Worm (Caenorhabditis elegans) whole organism, L3 larva: ENCODE data around the gene C17A2.7.

Experiments
- R02D3.7 ChIP-seq: fragments of 150-350 bp; optimal IDR thresholded peaks from 2 replicates; lab custom pipeline; 2014; ENCODE audit warnings: missing biosample characterization, missing genetic modification characterization
- ZK546.5 ChIP-seq: sonication (generic microtip); optimal IDR thresholded peaks from 2 replicates; lab custom pipeline; 2017; ENCODE audit warnings: missing biosample characterization, missing genetic modification characterization
- aly-2 ChIP-seq: fragments of 150-350 bp; optimal IDR thresholded peaks from 2 replicates; lab custom pipeline; 2014; ENCODE audit warnings: missing biosample characterization, missing genetic modification characterization
- ama-1 ChIP-seq: fragments of 150-350 bp; optimal IDR thresholded peaks from 2 replicates; lab custom pipeline; 2018
- ceh-16 ChIP-seq: sonication (generic microtip); optimal IDR thresholded peaks from 2 replicates; lab custom pipeline; 2017; ENCODE audit warnings: missing biosample characterization, missing genetic modification characterization
- ceh-28 ChIP-seq: fragments of 150-350 bp; optimal IDR thresholded peaks from 2 replicates; lab custom pipeline; 2014; ENCODE audit warnings: missing biosample characterization, missing genetic modification reagents, missing genetic modification characterization
- ceh-82 ChIP-seq: fragments of 150-350 bp; optimal IDR thresholded peaks from 2 replicates; lab custom pipeline; 2014; ENCODE audit warnings: missing biosample characterization, missing genetic modification characterization
- ceh-9 ChIP-seq: sonication (generic microtip); optimal IDR thresholded peaks from 2 replicates; lab custom pipeline; 2018; ENCODE audit warnings: missing biosample characterization, missing genetic modification characterization
- daf-12 ChIP-seq: fragments of 150-350 bp; optimal IDR thresholded peaks from 2 replicates; lab custom pipeline; 2014; ENCODE audit warnings: missing biosample characterization, missing genetic modification reagents, missing genetic modification characterization
- elt-3 ChIP-seq, 3 experiments: fragments of 150-350 bp in 1 of 3; sonication (generic microtip) in 2 of 3; optimal IDR thresholded peaks; 2 replicates in 2 of 3; 4 replicates in 1 of 3; lab custom pipeline; 2014 to 2017; ENCODE audit warnings: missing biosample characterization in 3 of 3, missing genetic modification characterization in 3 of 3
- eor-1 ChIP-seq, 2 experiments: fragments of 150-350 bp; optimal IDR thresholded peaks; 2 replicates each; lab custom pipeline; 2014 to 2018; ENCODE audit warnings: missing biosample characterization in 2 of 2, missing genetic modification characterization in 2 of 2
- fkh-10 ChIP-seq: sonication (generic microtip); optimal IDR thresholded peaks from 2 replicates; lab custom pipeline; 2017; ENCODE audit warnings: missing biosample characterization, missing genetic modification reagents, missing genetic modification characterization
- fkh-2 ChIP-seq: fragments of 150-350 bp; optimal IDR thresholded peaks from 2 replicates; lab custom pipeline; 2014; ENCODE audit warnings: missing biosample characterization, missing genetic modification reagents, missing genetic modification characterization
- hmg-11 ChIP-seq: sonication (generic microtip); optimal IDR thresholded peaks from 2 replicates; lab custom pipeline; 2016; ENCODE audit warnings: missing genetic modification characterization, missing compliant biosample characterization
- jun-1 ChIP-seq: fragments of 150-350 bp; optimal IDR thresholded peaks from 2 replicates; lab custom pipeline; 2014; ENCODE audit warnings: missing biosample characterization, missing genetic modification reagents, missing genetic modification characterization
- lin-15B ChIP-seq: fragments of 150-350 bp; optimal IDR thresholded peaks from 2 replicates; lab custom pipeline; 2014; ENCODE audit warnings: missing biosample characterization, missing genetic modification characterization
- lin-39 ChIP-seq: fragments of 150-350 bp; optimal IDR thresholded peaks from 2 replicates; lab custom pipeline; 2018; ENCODE audit warnings: missing biosample characterization, missing genetic modification reagents, missing genetic modification characterization
- lsy-12 ChIP-seq: sonication (generic microtip); optimal IDR thresholded peaks from 2 replicates; lab custom pipeline; 2016; ENCODE audit warnings: mild to moderate bottlenecking, missing genetic modification characterization, missing compliant biosample characterization
- mdl-1 ChIP-seq: fragments of 150-350 bp; optimal IDR thresholded peaks from 2 replicates; lab custom pipeline; 2014; ENCODE audit warnings: missing biosample characterization, missing genetic modification characterization
- mml-1 ChIP-seq: fragments of 150-350 bp; sonication (generic microtip); optimal IDR thresholded peaks from 3 replicates; lab custom pipeline; 2014; ENCODE audit warnings: missing biosample characterization, missing genetic modification characterization
- nfya-1 ChIP-seq: sonication (generic microtip); optimal IDR thresholded peaks from 2 replicates; lab custom pipeline; 2017; ENCODE audit warnings: missing genetic modification characterization, mild to moderate bottlenecking, missing compliant biosample characterization, antibody characterized with exemption, moderate library complexity; ENCODE audit not compliant: insufficient read depth
- nhr-11 ChIP-seq: fragments of 150-350 bp; optimal IDR thresholded peaks from 2 replicates; lab custom pipeline; 2014; ENCODE audit warnings: missing biosample characterization, missing genetic modification characterization
- nhr-12 ChIP-seq: fragments of 150-350 bp; optimal IDR thresholded peaks from 2 replicates; lab custom pipeline; 2014; ENCODE audit warnings: missing biosample characterization, missing genetic modification characterization
- nhr-23 ChIP-seq: fragments of 150-350 bp; optimal IDR thresholded peaks from 2 replicates; lab custom pipeline; 2014; ENCODE audit warnings: missing biosample characterization, missing genetic modification reagents, missing genetic modification characterization
- nhr-237 ChIP-seq: fragments of 150-350 bp; optimal IDR thresholded peaks from 2 replicates; lab custom pipeline; 2014; ENCODE audit warnings: missing biosample characterization, missing genetic modification characterization
- nhr-25 ChIP-seq: sonication (generic microtip); optimal IDR thresholded peaks from 2 replicates; lab custom pipeline; 2017; ENCODE audit warnings: missing biosample characterization, missing genetic modification characterization
- nhr-28 ChIP-seq: fragments of 150-350 bp; optimal IDR thresholded peaks from 2 replicates; lab custom pipeline; 2014; ENCODE audit warnings: missing biosample characterization, missing genetic modification characterization
- nhr-43 ChIP-seq: sonication (generic microtip); optimal IDR thresholded peaks from 2 replicates; lab custom pipeline; 2016; ENCODE audit warnings: mild to moderate bottlenecking, missing genetic modification characterization, missing compliant biosample characterization; ENCODE audit not compliant: poor library complexity, severe bottlenecking
- nhr-76 ChIP-seq: fragments of 150-350 bp; sonication (generic microtip); optimal IDR thresholded peaks from 5 replicates; lab custom pipeline; 2014; ENCODE audit warnings: missing biosample characterization, missing genetic modification characterization
- pha-4 ChIP-seq: fragments of 150-350 bp; optimal IDR thresholded peaks from 2 replicates; lab custom pipeline; 2014; ENCODE audit warnings: missing biosample characterization, missing genetic modification reagents, missing genetic modification characterization
- pqm-1 ChIP-seq: fragments of 150-350 bp; optimal IDR thresholded peaks from 2 replicates; lab custom pipeline; 2017; ENCODE audit warnings: missing biosample characterization, missing genetic modification characterization, inconsistent platforms
- skn-1 ChIP-seq: fragments of 150-350 bp; optimal IDR thresholded peaks from 2 replicates; lab custom pipeline; 2014; ENCODE audit warnings: missing biosample characterization, missing genetic modification characterization
- snpc-4 ChIP-seq: fragments of 150-350 bp; optimal IDR thresholded peaks from 2 replicates; lab custom pipeline; 2014; ENCODE audit warnings: missing biosample characterization, missing genetic modification characterization
- tbx-2 ChIP-seq: sonication (generic microtip); optimal IDR thresholded peaks from 2 replicates; lab custom pipeline; 2016; ENCODE audit warnings: mild to moderate bottlenecking, missing genetic modification characterization, missing compliant biosample characterization
- unc-39 ChIP-seq: sonication (generic microtip); optimal IDR thresholded peaks from 4 replicates; lab custom pipeline; 2017; ENCODE audit warnings: missing biosample characterization, missing genetic modification characterization
- unc-62 ChIP-seq: fragments of 150-350 bp; sonication (generic microtip); optimal IDR thresholded peaks from 4 replicates; lab custom pipeline; 2014; ENCODE audit warnings: missing biosample characterization, missing genetic modification reagents, missing genetic modification characterization
- zag-1 ChIP-seq: fragments of 150-350 bp; optimal IDR thresholded peaks from 2 replicates; lab custom pipeline; 2014; ENCODE audit warnings: missing biosample characterization, missing genetic modification characterization
- ztf-11 ChIP-seq: fragments of 150-350 bp; optimal IDR thresholded peaks from 2 replicates; lab custom pipeline; 2014; ENCODE audit warnings: missing biosample characterization, missing genetic modification characterization

The C17A2.7 gene

ce11 chrII:3846028-3846427, 2.8 kb upstream of the C17A2.7 start, which contains the start of gene C17A2.2:
Gene C17A2.2, plus strand, starts transcription at chrII:3846328.
- TF ChIP-seq lin-15B (tag; lab: Kevin White, UChicago) (no peak), ceh-16 (no peak), daf-12 (tag; lab: Kevin White, UChicago) (no peak), aly-2 (tag; lab: Kevin White, UChicago) (no peak), pqm-1 (tag; lab: Kevin White, UChicago) (no peak), nhr-237 (tag; lab: Kevin White, UChicago) (no peak), ceh-9 (no peak), unc-39 (tag; lab: Kevin White, UChicago) (no peak), tbx-2 (tag; lab: Kevin White, UChicago) (no peak), elt-3 (tag; optimal IDR thresholded peaks at IDR 0.05; lab: Kevin White, UChicago) (no peak), lsy-12 (tag; lab: Kevin White, UChicago) (no peak), R02D3.7 (no peak)

ce11 chrII:3839562-3839961, 3.6 kb downstream of the C17A2.7 start, which contains the start of gene C17A2.4:
Gene C17A2.4, plus strand, starts transcription at chrII:3839862.
- TF ChIP-seq skn-1 (tag; lab: Kevin White, UChicago): no peak
- TF ChIP-seq pha-4 (tag; lab: Kevin White, UChicago): no peak
- TF ChIP-seq eor-1 (tag; optimal IDR thresholded peaks at IDR 0.05; lab: Kevin White, UChicago): no peak
- no peak for TF ChIP-seq unc-62
- TF ChIP-seq ceh-16: no peak
- no peak for TF ChIP-seq mml-1 (tag; lab: Kevin White, UChicago)
- no peak for TF ChIP-seq ama-1 (lab: Kevin White, UChicago)
- TF ChIP-seq nhr-11 (tag; lab: Kevin White, UChicago): no peak
- TF ChIP-seq ceh-82 (tag; lab: Kevin White, UChicago): no peak
- no peak for TF ChIP-seq lsy-12 (tag; lab: Kevin White, UChicago)
- TF ChIP-seq jun-1 (tag; lab: Kevin White, UChicago): no peak
- TF ChIP-seq lin-39 (tag; lab: Kevin White, UChicago): no peak
- TF ChIP-seq nfya-1 (tag; lab: Kevin White, UChicago): no peak

ce11 chrII:3835915-3836314, 7.3 kb downstream of the C17A2.7 start, which contains the start of gene oac-4:
Gene oac-4, minus strand, starts transcription at chrII:3836015.
- TF ChIP-seq nhr-28 (tag; lab: Kevin White, UChicago) (no peak), ZK546.5 (tag; lab: Kevin White, UChicago) (no peak), R02D3.7 (no peak), ceh-82 (tag; lab: Kevin White, UChicago) (no peak), hmg-11 (tag; lab: Kevin White, UChicago) (no peak), fkh-10 (no peak), pqm-1 (tag; lab: Kevin White, UChicago) (no peak), nhr-12 (tag; lab: Kevin White, UChicago) (no peak), daf-12 (tag; lab: Kevin White, UChicago) (no peak), nhr-76 (no peak), aly-2 (tag; lab: Kevin White, UChicago) (no peak), nhr-11 (tag; lab: Kevin White, UChicago) (no peak), ceh-16 (no peak), lin-15B (tag; lab: Kevin White, UChicago) (no peak), mdl-1 (tag; lab: Kevin White, UChicago) (no peak), mml-1 (tag; lab: Kevin White, UChicago) (no peak), tbx-2 (tag; lab: Kevin White, UChicago) (no peak)

- TF ChIP-seq lin-39 (tag; lab: Kevin White, UChicago) (no peak), aly-2 (tag; lab: Kevin White, UChicago) (no peak)
- TF ChIP-seq, all 47 proteins: peak for 0
Observed at ce11 chrII:3832383-3832782, 10.8 kb downstream of the C17A2.7 start, which contains the start of gene F54D10.9. Gene F54D10.9, minus strand, starts transcription at chrII:3832483.

ce11 chrII:3829623-3830022, 13.6 kb downstream of the C17A2.7 start:
- TF ChIP-seq ceh-9 (no peak), ceh-28 (tag; lab: Kevin White, UChicago) (no peak), nhr-23 (tag; lab: Kevin White, UChicago) (no peak), lsy-12 (tag; lab: Kevin White, UChicago) (no peak), nhr-43 (no peak), nhr-25 (tag; lab: Kevin White, UChicago) (no peak), tbx-2 (tag; lab: Kevin White, UChicago) (no peak), fkh-2 (tag; lab: Kevin White, UChicago) (no peak), nhr-76 (no peak), mml-1 (tag; lab: Kevin White, UChicago) (no peak), ceh-16 (no peak), eor-1 (tag; optimal IDR thresholded peaks at IDR 0.05; lab: Kevin White, UChicago) (no peak), nhr-12 (tag; lab: Kevin White, UChicago) (no peak), lin-15B (tag; lab: Kevin White, UChicago) (no peak), nhr-237 (tag; lab: Kevin White, UChicago) (no peak), ztf-11 (tag; lab: Kevin White, UChicago) (no peak), snpc-4 (tag; lab: Kevin White, UChicago) (no peak), ceh-82 (tag; lab: Kevin White, UChicago) (no peak), zag-1 (tag; lab: Kevin White, UChicago) (no peak), pqm-1 (tag; lab: Kevin White, UChicago) (no peak)
